Fruit fly (Drosophila melanogaster) whole organism, embryonic: Measurements from ENCODE around the gene Sqor.

Experiments used
- CG10209 ChIP-seq: fragments of 200-800 bp; sonication (Bioruptor generic); optimal IDR thresholded peaks from 3 replicates; lab custom pipeline; 2017; ENCODE audit warnings: missing biosample characterization, mild to moderate bottlenecking, missing genetic modification characterization, missing genetic modification reagents
- CG10462 ChIP-seq: fragments of 200-800 bp; sonication (Bioruptor generic); optimal IDR thresholded peaks from 2 replicates; lab custom pipeline; 2016; ENCODE audit warnings: missing biosample characterization, missing genetic modification characterization
- CG11093 ChIP-seq: fragments of 200-800 bp; sonication (Bioruptor generic); IDR thresholded peaks from 3 replicates; pipeline ENCODE4 v1.3.6; 2022; ENCODE audit warnings: missing biosample characterization, missing genetic modification characterization
- CG12104 ChIP-seq: fragments of 200-800 bp; sonication (Bioruptor generic); optimal IDR thresholded peaks from 3 replicates; lab custom pipeline; 2016; ENCODE audit warnings: missing biosample characterization, missing genetic modification characterization
- CG14014 ChIP-seq: fragments of 200-800 bp; sonication (Bioruptor generic); IDR thresholded peaks from 2 replicates; pipeline ENCODE4 v1.3.6; 2022; ENCODE audit warnings: missing biosample characterization, missing genetic modification characterization
- CG14441 ChIP-seq: fragments of 200-800 bp; sonication (Bioruptor generic); IDR thresholded peaks from 2 replicates; pipeline ENCODE4 v1.3.6; 2022; ENCODE audit warnings: missing biosample characterization, missing genetic modification characterization
- CG1647 ChIP-seq: fragments of 200-800 bp; sonication (Bioruptor generic); optimal IDR thresholded peaks from 3 replicates; lab custom pipeline; 2016; ENCODE audit warnings: missing biosample characterization, missing genetic modification characterization
- CG16815 ChIP-seq: fragments of 200-800 bp; sonication (Bioruptor generic); optimal IDR thresholded peaks from 3 replicates; lab custom pipeline; 2017; ENCODE audit warnings: missing biosample characterization, mild to moderate bottlenecking, missing genetic modification characterization
- CG17612 ChIP-seq: fragments of 200-800 bp; sonication (Bioruptor generic); IDR thresholded peaks from 2 replicates; pipeline ENCODE4 v1.3.6; 2022; ENCODE audit warnings: missing biosample characterization, missing genetic modification characterization
- CG17802 ChIP-seq: fragments of 200-800 bp; sonication (Bioruptor generic); optimal IDR thresholded peaks from 2 replicates; lab custom pipeline; 2018; ENCODE audit warnings: missing biosample characterization, mild to moderate bottlenecking, missing genetic modification characterization, moderate library complexity
- CG18262 ChIP-seq: fragments of 200-800 bp; optimal IDR thresholded peaks from 3 replicates; lab custom pipeline; 2019; ENCODE audit warnings: missing biosample characterization, mild to moderate bottlenecking, missing genetic modification characterization, moderate library complexity
- CG18764 ChIP-seq: fragments of 200-800 bp; sonication (Bioruptor generic); optimal IDR thresholded peaks from 3 replicates; lab custom pipeline; 2016; ENCODE audit warnings: missing biosample characterization, missing genetic modification characterization
- CG2199 ChIP-seq: fragments of 200-800 bp; sonication (Bioruptor generic); IDR thresholded peaks from 3 replicates; pipeline ENCODE4 v1.3.6; 2022; ENCODE audit warnings: missing biosample characterization, missing genetic modification characterization
- CG2712 ChIP-seq: fragments of 200-800 bp; optimal IDR thresholded peaks from 3 replicates; lab custom pipeline; 2019; ENCODE audit warnings: missing biosample characterization, mild to moderate bottlenecking, missing genetic modification characterization, moderate library complexity
- CG34224 ChIP-seq: fragments of 200-800 bp; sonication (Bioruptor generic); IDR thresholded peaks from 3 replicates; pipeline ENCODE4 v1.3.6; 2022; ENCODE audit warnings: missing biosample characterization, missing genetic modification characterization; ENCODE audit not compliant: partially characterized antibody
- CG4707 ChIP-seq: fragments of 200-800 bp; sonication (Bioruptor generic); optimal IDR thresholded peaks from 2 replicates; lab custom pipeline; 2018; ENCODE audit warnings: missing biosample characterization, mild to moderate bottlenecking, missing genetic modification characterization, moderate library complexity
- CG6683 ChIP-seq: fragments of 200-800 bp; sonication (Bioruptor generic); optimal IDR thresholded peaks from 2 replicates; lab custom pipeline; 2017; ENCODE audit warnings: missing biosample characterization, mild to moderate bottlenecking, missing genetic modification characterization, missing genetic modification reagents
- CG6689 ChIP-seq: fragments of 200-800 bp; sonication (Bioruptor generic); IDR thresholded peaks from 2 replicates; pipeline ENCODE4 v1.3.6; 2022; ENCODE audit warnings: missing biosample characterization, missing genetic modification characterization
- CG7271 ChIP-seq: fragments of 200-800 bp; sonication (Bioruptor generic); optimal IDR thresholded peaks from 2 replicates; lab custom pipeline; 2018; ENCODE audit warnings: missing biosample characterization, mild to moderate bottlenecking, missing genetic modification characterization, moderate library complexity
- CG8089 ChIP-seq: fragments of 200-800 bp; sonication (Bioruptor generic); optimal IDR thresholded peaks from 3 replicates; lab custom pipeline; 2016; ENCODE audit warnings: missing biosample characterization, missing genetic modification characterization
- CG8281 ChIP-seq: fragments of 200-800 bp; sonication (Bioruptor generic); optimal IDR thresholded peaks from 2 replicates; lab custom pipeline; 2018; ENCODE audit warnings: missing biosample characterization, mild to moderate bottlenecking, missing genetic modification characterization, moderate library complexity
- CG8388 ChIP-seq: fragments of 200-800 bp; sonication (Bioruptor generic); optimal IDR thresholded peaks from 2 replicates; lab custom pipeline; 2019; ENCODE audit warnings: missing biosample characterization, mild to moderate bottlenecking, missing genetic modification characterization, moderate library complexity
- CG8924 ChIP-seq: fragments of 200-800 bp; optimal IDR thresholded peaks from 3 replicates; lab custom pipeline; 2019; ENCODE audit warnings: missing biosample characterization, mild to moderate bottlenecking, missing genetic modification characterization, moderate library complexity
- CG9609 ChIP-seq: fragments of 200-800 bp; sonication (Bioruptor generic); optimal IDR thresholded peaks from 3 replicates; lab custom pipeline; 2016; ENCODE audit warnings: missing biosample characterization, missing genetic modification characterization
- CG9727 ChIP-seq: fragments of 200-800 bp; sonication (Bioruptor generic); optimal IDR thresholded peaks from 3 replicates; lab custom pipeline; 2017; ENCODE audit warnings: missing biosample characterization, mild to moderate bottlenecking, missing genetic modification characterization
- CG9797 ChIP-seq: fragments of 200-800 bp; sonication (Bioruptor generic); optimal IDR thresholded peaks from 3 replicates; lab custom pipeline; 2018; ENCODE audit warnings: missing biosample characterization, mild to moderate bottlenecking, missing genetic modification characterization
- CG9876 ChIP-seq: fragments of 200-800 bp; sonication (Bioruptor generic); optimal IDR thresholded peaks from 2 replicates; lab custom pipeline; 2016; ENCODE audit warnings: missing biosample characterization, missing genetic modification characterization
- Deaf1 ChIP-seq: fragments of 200-800 bp; optimal IDR thresholded peaks from 3 replicates; lab custom pipeline; 2019; ENCODE audit warnings: missing biosample characterization, mild to moderate bottlenecking, missing genetic modification characterization, moderate library complexity
- Dip2 ChIP-seq: fragments of 200-800 bp; sonication (Bioruptor generic); IDR thresholded peaks from 2 replicates; pipeline ENCODE4 v1.3.6; 2022; ENCODE audit warnings: missing biosample characterization, missing genetic modification characterization
- Drgx ChIP-seq: fragments of 200-800 bp; sonication (Bioruptor generic); IDR thresholded peaks from 2 replicates; pipeline ENCODE4 v1.3.6; 2022; ENCODE audit warnings: missing biosample characterization, missing genetic modification characterization
- E2f1 ChIP-seq: fragments of 200-800 bp; sonication (Bioruptor generic); IDR thresholded peaks from 2 replicates; pipeline ENCODE4 v1.3.6; 2022; ENCODE audit warnings: missing biosample characterization, missing genetic modification characterization
- Nf-YA ChIP-seq: fragments of 200-800 bp; sonication (Bioruptor generic); IDR thresholded peaks from 2 replicates; pipeline ENCODE4 v1.3.6; 2022; ENCODE audit warnings: missing biosample characterization, missing genetic modification characterization
- Rfx ChIP-seq: fragments of 200-800 bp; sonication (Bioruptor generic); IDR thresholded peaks from 2 replicates; pipeline ENCODE4 v1.3.6; 2022; ENCODE audit warnings: missing biosample characterization, missing genetic modification characterization
- Ssrp ChIP-seq: fragments of 200-800 bp; sonication (Bioruptor generic); optimal IDR thresholded peaks from 2 replicates; lab custom pipeline; 2018; ENCODE audit warnings: missing biosample characterization, mild to moderate bottlenecking, missing genetic modification characterization, moderate library complexity
- Xbp1 ChIP-seq: fragments of 200-800 bp; sonication (Bioruptor generic); optimal IDR thresholded peaks from 3 replicates; lab custom pipeline; 2016; ENCODE audit warnings: missing biosample characterization, mild to moderate bottlenecking, missing genetic modification characterization
- al ChIP-seq: fragments of 200-800 bp; sonication (Bioruptor generic); IDR thresholded peaks from 2 replicates; pipeline ENCODE4 v1.3.6; 2022; ENCODE audit warnings: missing biosample characterization, missing genetic modification characterization
- cad ChIP-seq: fragments of >200 bp; optimal IDR thresholded peaks from 2 replicates; lab custom pipeline; 2017; ENCODE audit warnings: missing biosample characterization, missing genetic modification characterization
- croc ChIP-seq: fragments of 200-800 bp; sonication (Bioruptor generic); conservative IDR thresholded peaks from 3 replicates; pipeline ENCODE4 v1.3.6; 2022; ENCODE audit warnings: missing biosample characterization, missing genetic modification characterization
- emc ChIP-seq: fragments of 200-800 bp; sonication (Bioruptor generic); optimal IDR thresholded peaks from 2 replicates; lab custom pipeline; 2016; ENCODE audit warnings: missing biosample characterization, missing genetic modification characterization
- eve ChIP-seq, 2 experiments: fragments of >200 bp; optimal IDR thresholded peaks; 2 replicates each; lab custom pipeline; 2017; ENCODE audit warnings: missing biosample characterization in 2 of 2, missing genetic modification characterization in 2 of 2
- ewg ChIP-seq: fragments of 200-800 bp; sonication (Bioruptor generic); optimal IDR thresholded peaks from 3 replicates; lab custom pipeline; 2017; ENCODE audit warnings: mild to moderate bottlenecking, missing biosample characterization, missing genetic modification reagents, missing genetic modification characterization
- ftz-f1 ChIP-seq: fragments of 200-800 bp; sonication (Bioruptor generic); optimal IDR thresholded peaks from 2 replicates; lab custom pipeline; 2016; ENCODE audit warnings: missing biosample characterization, missing genetic modification characterization
- gem ChIP-seq: fragments of 200-800 bp; sonication (Bioruptor generic); optimal IDR thresholded peaks from 2 replicates; lab custom pipeline; 2019; ENCODE audit warnings: missing biosample characterization, mild to moderate bottlenecking, missing genetic modification characterization, moderate library complexity
- grn ChIP-seq: fragments of 200-800 bp; sonication (Bioruptor generic); optimal IDR thresholded peaks from 3 replicates; lab custom pipeline; 2017; ENCODE audit warnings: missing biosample characterization, missing genetic modification characterization
- gro ChIP-seq: fragments of 200-800 bp; sonication (Bioruptor generic); optimal IDR thresholded peaks from 2 replicates; lab custom pipeline; 2016; ENCODE audit warnings: missing biosample characterization, missing genetic modification characterization
- pan ChIP-seq, 4 experiments: fragments of >200 bp in 3 of 4; fragments of 200-800 bp in 1 of 4; sonication (Bioruptor generic) in 1 of 4; optimal IDR thresholded peaks in 3 of 4; IDR thresholded peaks in 1 of 4; 2 replicates each; pipeline versions ENCODE4 v1.3.6 to Lab custom; 2017 to 2022; ENCODE audit warnings: missing biosample characterization in 2 of 4, missing genetic modification characterization in 2 of 4, mixed read lengths in 1 of 4
- pfk ChIP-seq: fragments of 200-800 bp; sonication (Bioruptor generic); optimal IDR thresholded peaks from 2 replicates; lab custom pipeline; 2018; ENCODE audit warnings: missing biosample characterization, mild to moderate bottlenecking, missing genetic modification characterization, moderate library complexity
- prd ChIP-seq, 3 experiments: fragments of >200 bp in 2 of 3; fragments of 200-800 bp in 1 of 3; sonication (Bioruptor generic) in 1 of 3; optimal IDR thresholded peaks in 2 of 3; IDR thresholded peaks in 1 of 3; 2 replicates in 2 of 3; 3 replicates in 1 of 3; pipeline versions ENCODE4 v1.3.6 to Lab custom; 2017 to 2022; ENCODE audit warnings: missing biosample characterization in 1 of 3, missing genetic modification characterization in 1 of 3
- run ChIP-seq: fragments of 200-800 bp; sonication (Bioruptor generic); optimal IDR thresholded peaks from 3 replicates; lab custom pipeline; 2018; ENCODE audit warnings: missing biosample characterization, mild to moderate bottlenecking, missing genetic modification characterization
- sqz ChIP-seq: fragments of 200-800 bp; sonication (Bioruptor generic); optimal IDR thresholded peaks from 3 replicates; lab custom pipeline; 2018; ENCODE audit warnings: missing biosample characterization, mild to moderate bottlenecking, missing genetic modification characterization
- ttk ChIP-seq: fragments of 200-800 bp; sonication (Bioruptor generic); IDR thresholded peaks from 2 replicates; pipeline ENCODE4 v2.1.2; 2022; ENCODE audit warnings: missing biosample characterization, missing genetic modification characterization

Gene Sqor

DNA sequence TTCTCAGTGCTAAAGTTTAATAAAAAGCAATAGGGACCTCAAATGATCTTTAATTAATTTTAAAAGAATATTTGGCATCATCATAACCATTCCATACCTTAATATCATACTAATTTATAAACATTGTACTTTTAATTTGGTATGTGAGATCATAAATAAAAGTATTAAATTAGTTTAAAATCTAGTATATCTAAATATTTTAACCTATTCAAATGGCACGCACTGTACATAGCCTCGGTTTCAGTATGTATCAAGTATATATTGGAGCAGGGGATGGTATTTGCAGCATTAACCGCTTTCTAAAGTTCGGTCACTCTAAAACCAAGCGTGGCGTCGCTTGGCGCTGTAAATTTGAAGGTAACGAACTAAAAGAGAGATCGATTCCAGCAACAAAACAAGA lies 2.5 kb downstream of the Sqor start, which contains the start of gene pav (continued):
- no peak for TF ChIP-seq grn (GFP tag; lab: Kevin White, UChicago)
- no peak for TF ChIP-seq ttk (GFP tag; lab: Robert Waterston, UW)
- no peak for TF ChIP-seq CG7271
- TF ChIP-seq ftz-f1 (GFP tag; lab: Kevin White, UChicago), result peak; percentile 46
- peak; percentile 69 for TF ChIP-seq Rfx (GFP tag; lab: Robert Waterston, UW)
- no peak for TF ChIP-seq CG8388 (GFP tag; lab: Kevin White, UChicago)
- TF ChIP-seq CG9609 (GFP tag; lab: Kevin White, UChicago), result no peak
- no peak for TF ChIP-seq pfk (GFP tag; lab: Kevin White, UChicago)
- TF ChIP-seq ewg (GFP tag; lab: Kevin White, UChicago), result no peak
- no peak for TF ChIP-seq CG34224 (GFP tag; lab: Robert Waterston, UW)
- TF ChIP-seq Ssrp, result no peak
- peak; percentile 10 for TF ChIP-seq CG9727
- TF ChIP-seq CG6689 (GFP tag; lab: Robert Waterston, UW), result peak; percentile 4; the same call in 1 of the 2 replicates
- TF ChIP-seq CG17612, result no peak
- TF ChIP-seq gro, result no peak
- no peak for TF ChIP-seq eve (GFP tag; optimal IDR thresholded peaks at IDR 0.05; lab: Kevin White, UChicago)
- 0 out of 2 replicates have a peak, but pooled peaks have one; percentile 26 for TF ChIP-seq al (GFP tag; lab: Robert Waterston, UW)
- TF ChIP-seq prd (optimal IDR thresholded peaks at IDR 0.05; lab: Kevin White, UChicago), result no peak
- peak; percentile 67 for TF ChIP-seq prd (GFP tag; IDR thresholded peaks at IDR 0.05; lab: Robert Waterston, UW)
- no peak for TF ChIP-seq pan (optimal IDR thresholded peaks at IDR 0.05; lab: Kevin White, UChicago)
- TF ChIP-seq pan (GFP tag; optimal IDR thresholded peaks at IDR 0.05 in 1 of 2, IDR thresholded peaks at IDR 0.05 in 1 of 2), result peak in 1 of 2 experiments; percentile 46
- TF ChIP-seq CG14441 (GFP tag; lab: Robert Waterston, UW), result peak; percentile 55
- peak; percentile 37; the same call in 1 of the 2 replicates for TF ChIP-seq E2f1 (GFP tag; lab: Robert Waterston, UW)
- no peak for TF ChIP-seq CG6683 (GFP tag; lab: Kevin White, UChicago)
- TF ChIP-seq CG8281, result no peak
- TF ChIP-seq Dip2 (GFP tag; lab: Robert Waterston, UW), result no peak
- no peak for TF ChIP-seq sqz (GFP tag; lab: Kevin White, UChicago)
- peak; percentile 18 for TF ChIP-seq CG12104 (GFP tag; lab: Kevin White, UChicago)
- TF ChIP-seq gem (tag; lab: Kevin White, UChicago), result no peak
- TF ChIP-seq CG10462, result no peak
- TF ChIP-seq emc (GFP tag; lab: Kevin White, UChicago), result no peak
- peak; percentile 66 for TF ChIP-seq CG8924 (tag; lab: Kevin White, UChicago)
- no peak for TF ChIP-seq cad
- TF ChIP-seq Drgx (GFP tag; lab: Robert Waterston, UW), result peak; percentile 54
- peak; percentile 71 for TF ChIP-seq CG2712 (tag; lab: Kevin White, UChicago)
- TF ChIP-seq Nf-YA (GFP tag; lab: Robert Waterston, UW), result no peak
- no peak for TF ChIP-seq Deaf1
- TF ChIP-seq CG16815, result no peak
- TF ChIP-seq Xbp1 (GFP tag; lab: Kevin White, UChicago), result peak; percentile 40
- TF ChIP-seq CG18262, result no peak
- TF ChIP-seq CG9797, result peak; percentile 79
- no peak for TF ChIP-seq CG1647 (GFP tag; lab: Kevin White, UChicago)
- no peak for TF ChIP-seq CG9876
- no peak for TF ChIP-seq CG4707
- TF ChIP-seq run (tag; lab: Kevin White, UChicago), result no peak
- no peak for TF ChIP-seq CG11093
- TF ChIP-seq croc (GFP tag; lab: Robert Waterston, UW), result no peak
- no peak for TF ChIP-seq CG10209 (GFP tag; lab: Kevin White, UChicago)
- peak; percentile 47; the same call in 1 of the 2 replicates for TF ChIP-seq CG14014 (GFP tag; lab: Robert Waterston, UW)
- no peak for TF ChIP-seq CG17802 (tag; lab: Kevin White, UChicago)
- TF ChIP-seq CG2199 (GFP tag; lab: Robert Waterston, UW), result no peak
- no peak for TF ChIP-seq CG8089 (GFP tag; lab: Kevin White, UChicago)
- TF ChIP-seq CG18764 (GFP tag; lab: Kevin White, UChicago), result no peak
